Worm (Caenorhabditis elegans): ENCODE results near the gene Y55F3BR.6.

Gene Y55F3BR.6

ce11 chrIV:796521-797073 lies 45.3 kb downstream of the Y55F3BR.6 start, which contains the start of the genes F56B3.11 and ech-5 (continued):
- TF ChIP-seq nhr-232 (tag; optimal IDR thresholded peaks at IDR 0.05) (no peak), unc-86 (tag; optimal IDR thresholded peaks at IDR 0.05) (peak; percentile 63), rnt-1 (tag; optimal IDR thresholded peaks at IDR 0.05) (peak; percentile 83), ceh-45 (GFP tag; IDR thresholded peaks at IDR 0.05) (no peak), ceh-30 (tag; optimal IDR thresholded peaks at IDR 0.05) (no peak), syd-9 (tag; optimal IDR thresholded peaks at IDR 0.05) (no peak), dmd-4 (tag; optimal IDR thresholded peaks at IDR 0.05; ENCODE audit: borderline replicate concordance) (no peak), pat-9 (tag; optimal IDR thresholded peaks at IDR 0.05) (no peak), C08G9.2 (tag; optimal IDR thresholded peaks at IDR 0.05) (peak; percentile 85), pha-4 (tag; optimal IDR thresholded peaks at IDR 0.05) (no peak), K09A11.1 (tag; optimal IDR thresholded peaks at IDR 0.05; ENCODE audit: insufficient read depth) (no peak), ztf-16 (tag; optimal IDR thresholded peaks at IDR 0.05) (peak; percentile 60)

ce11 chrIV:795383-795872 lies 46.5 kb downstream of the Y55F3BR.6 start, which contains the start of gene skr-18:
TSS of gene skr-18 (minus strand) at chrIV:795433.
- TF ChIP-seq ceh-31 (tag; optimal IDR thresholded peaks at IDR 0.05) (no peak), fkh-10 (GFP tag; optimal IDR thresholded peaks at IDR 0.05) (no peak), K02D7.2 (tag; optimal IDR thresholded peaks at IDR 0.05) (no peak), ama-1 (optimal IDR thresholded peaks at IDR 0.05) (no peak), ceh-24 (tag; optimal IDR thresholded peaks at IDR 0.05) (no peak), dve-1 (tag; optimal IDR thresholded peaks at IDR 0.05) (no peak), nhr-11 (tag; optimal IDR thresholded peaks at IDR 0.05) (no peak), zip-5 (tag; optimal IDR thresholded peaks at IDR 0.05) (no peak), ztf-16 (tag; optimal IDR thresholded peaks at IDR 0.05) (no peak)

ce11 chrIV:794275-794674 lies 47.7 kb downstream of the Y55F3BR.6 start, which contains the start of gene F56B3.4:
TSS of gene F56B3.4 (minus strand) at chrIV:794275.
- TF ChIP-seq pros-1 (tag; optimal IDR thresholded peaks at IDR 0.05), result no peak
- TF ChIP-seq ceh-30 (tag; optimal IDR thresholded peaks at IDR 0.05), result no peak
- TF ChIP-seq ztf-16 (tag; optimal IDR thresholded peaks at IDR 0.05), result no peak
- TF ChIP-seq unc-3 (GFP tag; conservative IDR thresholded peaks at IDR 0.05), result no peak
- no peak for TF ChIP-seq unc-3 (tag; optimal IDR thresholded peaks at IDR 0.05)
- no peak for TF ChIP-seq ttx-3 (tag; optimal IDR thresholded peaks at IDR 0.05)
- TF ChIP-seq ahr-1 (tag; optimal IDR thresholded peaks at IDR 0.05), result no peak
- no peak for TF ChIP-seq lin-11 (tag; optimal IDR thresholded peaks at IDR 0.05)
- no peak for TF ChIP-seq madf-2 (tag; optimal IDR thresholded peaks at IDR 0.05)
- TF ChIP-seq nhr-232 (tag; optimal IDR thresholded peaks at IDR 0.05), result no peak
- TF ChIP-seq tbx-2 (tag; optimal IDR thresholded peaks at IDR 0.05), result no peak
- no peak for TF ChIP-seq elt-2 (tag; optimal IDR thresholded peaks at IDR 0.05)
- no peak for TF ChIP-seq odd-2 (tag; optimal IDR thresholded peaks at IDR 0.05)
- no peak for TF ChIP-seq hlh-30 (tag; optimal IDR thresholded peaks at IDR 0.05; ENCODE audit: insufficient read depth)
- TF ChIP-seq pqm-1 (tag; optimal IDR thresholded peaks at IDR 0.05), result no peak
- TF ChIP-seq C38D4.7 (GFP tag; optimal IDR thresholded peaks at IDR 0.05), result no peak
- TF ChIP-seq unc-55 (GFP tag; optimal IDR thresholded peaks at IDR 0.05), result no peak
- TF ChIP-seq syd-9 (tag; optimal IDR thresholded peaks at IDR 0.05), result no peak

- TF ChIP-seq nhr-11 (tag; optimal IDR thresholded peaks at IDR 0.05), result no peak
- TF ChIP-seq K09A11.1 (tag; optimal IDR thresholded peaks at IDR 0.05; ENCODE audit: insufficient read depth), result no peak
Observed at ce11 chrIV:787755-788154, 54.2 kb downstream of the Y55F3BR.6 start, which contains the start of gene F56B3.6. TSS of gene F56B3.6 (plus strand) at chrIV:788055.
